Worm (Caenorhabditis elegans): Measurements from ENCODE around the gene snx-14.

The snx-14 gene

ce11 chrII:13491254-13491889 is 39.6 kb downstream of the snx-14 start, which contains the start of gene alh-7:
Gene alh-7, minus strand, starts transcription at chrII:13491786.
- peak; percentile 22 for TF ChIP-seq ama-1 (optimal IDR thresholded peaks at IDR 0.05)
- no peak for TF ChIP-seq tbx-2 (tag; optimal IDR thresholded peaks at IDR 0.05)

DNA sequence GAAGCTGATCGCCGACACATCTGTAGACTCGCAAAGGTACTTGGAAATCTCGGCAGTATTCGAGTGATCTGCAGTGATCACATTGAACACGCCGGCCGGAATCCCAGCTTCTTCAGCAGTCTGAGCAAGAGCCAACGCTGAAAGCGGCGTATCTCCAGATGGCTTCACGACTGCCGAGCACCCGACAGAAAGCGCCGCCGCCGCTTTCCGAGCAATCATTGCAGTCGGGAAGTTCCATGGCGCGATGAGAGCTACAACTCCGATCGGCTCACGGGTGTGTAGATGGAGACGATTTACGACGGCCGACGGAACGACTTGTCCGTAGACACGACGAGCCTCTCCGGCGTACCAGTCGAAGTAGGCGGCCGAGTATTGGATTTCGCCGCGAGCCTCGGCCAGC is 41.1 kb downstream of the snx-14 start:
- no peak for TF ChIP-seq elt-3 (tag; optimal IDR thresholded peaks at IDR 0.05)
- TF ChIP-seq zag-1 (tag; optimal IDR thresholded peaks at IDR 0.05) = no peak
- TF ChIP-seq ztf-11 (tag; optimal IDR thresholded peaks at IDR 0.05) = no peak
- no peak for TF ChIP-seq nhr-25 (tag; optimal IDR thresholded peaks at IDR 0.05)
- no peak for TF ChIP-seq sea-2 (GFP tag; optimal IDR thresholded peaks at IDR 0.05)
- TF ChIP-seq nhr-23 (tag; optimal IDR thresholded peaks at IDR 0.05) = no peak
- TF ChIP-seq eor-1 (tag; optimal IDR thresholded peaks at IDR 0.05) = no peak
- TF ChIP-seq ceh-16 (tag; optimal IDR thresholded peaks at IDR 0.05) = no peak
- TF ChIP-seq lin-15B (tag; optimal IDR thresholded peaks at IDR 0.05) = no peak
- TF ChIP-seq lsy-12 (tag; optimal IDR thresholded peaks at IDR 0.05) = no peak
- no peak for TF ChIP-seq ceh-28 (tag; optimal IDR thresholded peaks at IDR 0.05)
- no peak for TF ChIP-seq jun-1 (tag; optimal IDR thresholded peaks at IDR 0.05)
- no peak for TF ChIP-seq elt-2 (tag; optimal IDR thresholded peaks at IDR 0.05)
- no peak for TF ChIP-seq aly-2 (tag; optimal IDR thresholded peaks at IDR 0.05)
- TF ChIP-seq nhr-11 (tag; optimal IDR thresholded peaks at IDR 0.05) = no peak
- no peak for TF ChIP-seq hmg-11 (tag; optimal IDR thresholded peaks at IDR 0.05)
- TF ChIP-seq R02D3.7 (tag; optimal IDR thresholded peaks at IDR 0.05) = no peak
- no peak for TF ChIP-seq nhr-77 (tag; optimal IDR thresholded peaks at IDR 0.05)
- TF ChIP-seq daf-12 (tag; optimal IDR thresholded peaks at IDR 0.05) = no peak

- no peak for TF ChIP-seq ceh-82 (tag; optimal IDR thresholded peaks at IDR 0.05)
Observed at ce11 chrII:13487563-13487962, 43.5 kb downstream of the snx-14 start.

ce11 chrII:13485119-13485518 is 45.9 kb downstream of the snx-14 start:
- TF ChIP-seq nhr-11 (tag; optimal IDR thresholded peaks at IDR 0.05) (no peak), daf-12 (tag; optimal IDR thresholded peaks at IDR 0.05) (no peak), fkh-2 (tag; optimal IDR thresholded peaks at IDR 0.05) (no peak), fos-1 (tag; optimal IDR thresholded peaks at IDR 0.05) (no peak), ZK546.5 (tag; optimal IDR thresholded peaks at IDR 0.05) (no peak), skn-1 (tag; optimal IDR thresholded peaks at IDR 0.05) (no peak), ceh-9 (tag; optimal IDR thresholded peaks at IDR 0.05) (no peak), mml-1 (tag; optimal IDR thresholded peaks at IDR 0.05) (no peak), elt-1 (tag; optimal IDR thresholded peaks at IDR 0.05) (no peak), nhr-28 (tag; optimal IDR thresholded peaks at IDR 0.05) (no peak), eor-1 (tag; optimal IDR thresholded peaks at IDR 0.05) (no peak), elt-3 (tag; optimal IDR thresholded peaks at IDR 0.05) (no peak), ceh-16 (tag; optimal IDR thresholded peaks at IDR 0.05) (no peak), mdl-1 (tag; optimal IDR thresholded peaks at IDR 0.05) (no peak), ceh-28 (tag; optimal IDR thresholded peaks at IDR 0.05) (no peak), lin-39 (tag; optimal IDR thresholded peaks at IDR 0.05) (no peak), elt-2 (tag; optimal IDR thresholded peaks at IDR 0.05) (no peak), ama-1 (optimal IDR thresholded peaks at IDR 0.05) (no peak), aly-2 (tag; optimal IDR thresholded peaks at IDR 0.05) (no peak)

DNA sequence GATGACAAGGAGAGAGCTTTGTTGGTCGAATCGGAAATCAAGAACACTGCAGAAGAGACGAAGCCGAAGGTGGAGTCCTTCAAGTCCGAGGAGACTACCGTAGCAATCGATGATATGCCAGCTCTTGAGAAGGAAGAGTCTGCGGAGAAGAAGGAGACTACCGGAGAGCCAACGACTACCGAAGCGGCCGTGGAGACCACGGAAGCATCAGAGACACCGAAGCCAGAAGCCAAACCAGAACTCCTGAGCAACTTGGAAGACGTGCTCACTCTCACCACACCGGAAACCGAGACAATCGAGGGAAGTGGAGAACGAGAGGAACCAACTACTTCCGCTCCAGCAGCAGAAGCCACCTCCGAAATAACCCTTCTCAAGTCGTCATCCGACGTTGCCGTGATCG is 46.9 kb downstream of the snx-14 start:
- TF ChIP-seq hmg-11 (tag; optimal IDR thresholded peaks at IDR 0.05) (no peak), nhr-76 (tag; optimal IDR thresholded peaks at IDR 0.05) (no peak), elt-1 (tag; optimal IDR thresholded peaks at IDR 0.05) (no peak), ceh-82 (tag; optimal IDR thresholded peaks at IDR 0.05) (no peak), ama-1 (optimal IDR thresholded peaks at IDR 0.05) (no peak), zag-1 (tag; optimal IDR thresholded peaks at IDR 0.05) (no peak), egl-5 (tag; optimal IDR thresholded peaks at IDR 0.05) (no peak), tbx-2 (tag; optimal IDR thresholded peaks at IDR 0.05) (no peak), nhr-25 (tag; optimal IDR thresholded peaks at IDR 0.05) (no peak), elt-3 (tag; optimal IDR thresholded peaks at IDR 0.05) (no peak), pha-4 (tag; optimal IDR thresholded peaks at IDR 0.05) (no peak), nhr-11 (tag; optimal IDR thresholded peaks at IDR 0.05) (no peak)
